Worm (Caenorhabditis elegans) whole organism, young adult: ENCODE results near the gene kin-15.

Source experiments
- C06A6.2 ChIP-seq: fragments of 200-800 bp; sonication (Bioruptor generic); conservative IDR thresholded peaks from 2 replicates; pipeline ENCODE4 v1.3.6; 2022; ENCODE audit warnings: missing genetic modification characterization, missing compliant biosample characterization
- C17E4.6 ChIP-seq: fragments of 200-800 bp; sonication (Bioruptor generic); IDR thresholded peaks from 2 replicates; pipeline ENCODE4 v1.3.6; 2022; ENCODE audit warnings: missing genetic modification reagents, missing genetic modification characterization, missing compliant biosample characterization
- D2030.7 ChIP-seq: fragments of 200-800 bp; sonication (Bioruptor generic); IDR thresholded peaks from 2 replicates; pipeline ENCODE4 v1.3.6; 2022; ENCODE audit warnings: missing genetic modification reagents, missing genetic modification characterization, missing compliant biosample characterization
- F33H1.4 ChIP-seq: fragments of 200-800 bp; sonication (Bioruptor generic); IDR thresholded peaks from 2 replicates; pipeline ENCODE4 v1.3.6; 2022; ENCODE audit warnings: missing genetic modification reagents, missing genetic modification characterization, missing compliant biosample characterization
- F37B4.10 ChIP-seq: fragments of 200-800 bp; sonication (Bioruptor generic); IDR thresholded peaks from 2 replicates; pipeline ENCODE4 v1.3.6; 2022; ENCODE audit warnings: missing genetic modification characterization, missing compliant biosample characterization
- F57A8.1 ChIP-seq: fragments of 200-800 bp; sonication (Bioruptor generic); optimal IDR thresholded peaks from 2 replicates; lab custom pipeline; 2018; ENCODE audit warnings: mild to moderate bottlenecking, missing genetic modification characterization, moderate library complexity, missing compliant biosample characterization
- F57C9.4 ChIP-seq: sonication (generic microtip); optimal IDR thresholded peaks from 2 replicates; lab custom pipeline; 2017; ENCODE audit warnings: mild to moderate bottlenecking, missing genetic modification characterization, missing compliant biosample characterization
- Y95B8A.8 ChIP-seq: fragments of 200-800 bp; sonication (Bioruptor generic); IDR thresholded peaks from 2 replicates; pipeline ENCODE4 v1.3.6; 2022; ENCODE audit warnings: missing genetic modification reagents, missing genetic modification characterization, missing compliant biosample characterization
- akir-1 ChIP-seq: fragments of 200-800 bp; sonication (Bioruptor generic); optimal IDR thresholded peaks from 2 replicates; lab custom pipeline; 2018; ENCODE audit warnings: mild to moderate bottlenecking, missing genetic modification characterization, moderate library complexity, missing compliant biosample characterization
- aptf-3 ChIP-seq: fragments of 200-800 bp; sonication (Bioruptor generic); IDR thresholded peaks from 2 replicates; pipeline ENCODE4 v1.3.6; 2022; ENCODE audit warnings: missing genetic modification characterization, missing compliant biosample characterization
- bed-1 ChIP-seq: fragments of 200-800 bp; sonication (Bioruptor generic); IDR thresholded peaks from 2 replicates; pipeline ENCODE4 v1.3.6; 2022; ENCODE audit warnings: missing genetic modification reagents, missing genetic modification characterization, missing compliant biosample characterization
- ceh-79 ChIP-seq: sonication (generic microtip); optimal IDR thresholded peaks from 2 replicates; lab custom pipeline; 2017; ENCODE audit warnings: mild to moderate bottlenecking, missing genetic modification characterization, missing compliant biosample characterization
- chd-7 ChIP-seq: sonication (generic microtip); optimal IDR thresholded peaks from 2 replicates; lab custom pipeline; 2016; ENCODE audit warnings: mild to moderate bottlenecking, missing genetic modification characterization, moderate library complexity, missing compliant biosample characterization
- egl-18 ChIP-seq: fragments of 200-800 bp; sonication (Bioruptor generic); IDR thresholded peaks from 2 replicates; pipeline ENCODE4 v1.3.6; 2022; ENCODE audit warnings: missing genetic modification reagents, missing genetic modification characterization, missing compliant biosample characterization
- ets-4 ChIP-seq: fragments of 200-800 bp; sonication (Bioruptor generic); optimal IDR thresholded peaks from 2 replicates; lab custom pipeline; 2018; ENCODE audit warnings: mild to moderate bottlenecking, missing genetic modification characterization, missing compliant biosample characterization
- gei-17 ChIP-seq: fragments of 200-800 bp; sonication (Bioruptor generic); optimal IDR thresholded peaks from 2 replicates; lab custom pipeline; 2018; ENCODE audit warnings: mild to moderate bottlenecking, missing genetic modification characterization, missing compliant biosample characterization
- hlh-26 ChIP-seq: fragments of 200-800 bp; sonication (Bioruptor generic); conservative IDR thresholded peaks from 2 replicates; pipeline ENCODE4 v1.3.6; 2022; ENCODE audit warnings: missing genetic modification reagents, missing genetic modification characterization, missing compliant biosample characterization
- let-526 ChIP-seq: fragments of 200-800 bp; sonication (Bioruptor generic); IDR thresholded peaks from 2 replicates; pipeline ENCODE4 v1.3.6; 2022; ENCODE audit warnings: missing genetic modification reagents, missing genetic modification characterization, missing compliant biosample characterization
- madf-3 ChIP-seq: fragments of 200-800 bp; sonication (Bioruptor generic); IDR thresholded peaks from 2 replicates; pipeline ENCODE4 v1.3.6; 2022; ENCODE audit warnings: missing genetic modification reagents, missing genetic modification characterization, missing compliant biosample characterization
- madf-6 ChIP-seq: fragments of 200-800 bp; sonication (Bioruptor generic); IDR thresholded peaks from 2 replicates; pipeline ENCODE4 v1.3.6; 2022; ENCODE audit warnings: missing genetic modification reagents, missing genetic modification characterization, missing compliant biosample characterization
- mcd-1 ChIP-seq: fragments of 200-800 bp; sonication (Bioruptor generic); IDR thresholded peaks from 2 replicates; pipeline ENCODE4 v1.3.6; 2022; ENCODE audit warnings: missing genetic modification reagents, missing genetic modification characterization, missing compliant biosample characterization
- mes-4 ChIP-seq: sonication (generic microtip); optimal IDR thresholded peaks from 2 replicates; lab custom pipeline; 2016; ENCODE audit warnings: missing genotype, missing genetic modification characterization, missing compliant biosample characterization
- nfya-1 ChIP-seq: sonication (generic microtip); optimal IDR thresholded peaks from 2 replicates; lab custom pipeline; 2017; ENCODE audit warnings: antibody characterized with exemption, missing compliant biosample characterization, missing genetic modification characterization, borderline replicate concordance; ENCODE audit not compliant: insufficient read depth
- nhr-27 ChIP-seq: fragments of 200-800 bp; sonication (Bioruptor generic); optimal IDR thresholded peaks from 2 replicates; lab custom pipeline; 2018; ENCODE audit warnings: mild to moderate bottlenecking, missing genetic modification characterization, moderate library complexity, missing compliant biosample characterization
- nhr-80 ChIP-seq: sonication (generic microtip); optimal IDR thresholded peaks from 2 replicates; lab custom pipeline; 2016; ENCODE audit warnings: missing genetic modification characterization, missing compliant biosample characterization
- pbrm-1 ChIP-seq: fragments of 200-800 bp; sonication (Bioruptor generic); IDR thresholded peaks from 2 replicates; pipeline ENCODE4 v1.3.6; 2022; ENCODE audit warnings: missing genetic modification reagents, missing genetic modification characterization, missing compliant biosample characterization
- rec-8 ChIP-seq, 2 experiments: sonication (generic microtip); optimal IDR thresholded peaks; 2 replicates each; lab custom pipeline; 2016; ENCODE audit warnings: mild to moderate bottlenecking in 2 of 2, missing genetic modification characterization in 2 of 2, missing genetic modification reagents in 2 of 2, missing genotype in 2 of 2, missing biosample characterization in 1 of 2, missing compliant biosample characterization in 1 of 2, moderate library complexity in 1 of 2
- rpc-1 ChIP-seq, 2 experiments: fragments of 150-350 bp in 1 of 2; sonication (generic microtip) in 1 of 2; optimal IDR thresholded peaks; 2 replicates each; lab custom pipeline; 2014 to 2018; ENCODE audit warnings: missing biosample characterization in 1 of 2, missing genetic modification characterization in 1 of 2, missing genetic modification reagents in 1 of 2, missing genotype in 1 of 2
- snpc-3.4 ChIP-seq: sonication (generic microtip); optimal IDR thresholded peaks from 2 replicates; lab custom pipeline; 2017; ENCODE audit warnings: missing genetic modification characterization, mild to moderate bottlenecking, missing compliant biosample characterization, antibody characterized with exemption, moderate library complexity, missing genotype, missing genetic modification reagents
- somi-1 ChIP-seq: fragments of 200-800 bp; sonication (Bioruptor generic); optimal IDR thresholded peaks from 2 replicates; lab custom pipeline; 2018; ENCODE audit warnings: mild to moderate bottlenecking, missing genetic modification characterization, missing compliant biosample characterization
- tbx-9 ChIP-seq: sonication (generic microtip); optimal IDR thresholded peaks from 2 replicates; lab custom pipeline; 2016; ENCODE audit warnings: borderline replicate concordance, missing genetic modification characterization, inconsistent platforms, missing compliant biosample characterization
- zim-3 ChIP-seq: sonication (generic microtip); optimal IDR thresholded peaks from 2 replicates; lab custom pipeline; 2017; ENCODE audit warnings: mild to moderate bottlenecking, missing genetic modification characterization, moderate library complexity, missing compliant biosample characterization
- ztf-25 ChIP-seq: fragments of 200-800 bp; sonication (Bioruptor generic); IDR thresholded peaks from 2 replicates; pipeline ENCODE4 v1.3.6; 2022; ENCODE audit warnings: missing genetic modification reagents, missing genetic modification characterization, missing compliant biosample characterization

The kin-15 gene

DNA sequence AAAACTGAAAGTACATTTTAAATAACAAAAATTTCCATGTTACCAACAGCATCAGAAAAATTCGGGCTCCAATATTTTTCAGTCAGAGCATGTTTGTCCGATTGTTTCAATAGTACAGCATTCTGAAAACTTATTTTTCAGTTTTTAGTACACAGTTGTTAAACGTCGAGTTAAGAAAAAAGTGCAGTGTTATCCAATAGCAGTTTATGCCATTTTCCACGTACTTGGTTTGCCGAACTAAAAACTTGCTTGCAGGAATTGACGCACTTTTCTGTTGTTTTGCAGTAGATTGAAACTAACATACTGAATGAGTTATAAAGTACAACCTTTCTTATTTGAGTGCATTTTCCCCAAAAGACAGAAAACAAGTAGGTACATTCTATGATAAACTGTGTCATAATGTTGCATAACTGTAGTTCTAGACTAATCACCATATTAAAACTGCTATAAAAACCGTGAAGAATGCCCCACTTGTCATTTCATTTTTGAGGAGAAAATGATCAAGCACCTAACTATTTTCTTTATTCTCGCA lies 35.1 kb downstream of the kin-15 start, which contains the start of the genes Y51B9A.14 and Y51B9A.8:
Y51B9A.14 (minus strand) TSS at position 101 of the 532 bp plus-strand sequence.
Y51B9A.8 (plus strand) TSS at position 482 of the 532 bp plus-strand sequence.
- TF ChIP-seq aptf-3 (GFP tag; lab: Robert Waterston, UW) (no peak), mcd-1 (GFP tag; lab: Robert Waterston, UW) (no peak), ceh-79 (no peak), ets-4 (GFP tag; lab: Kevin White, UChicago) (no peak), D2030.7 (GFP tag; lab: Robert Waterston, UW) (no peak), nhr-80 (tag; lab: Kevin White, UChicago) (no peak), F57A8.1 (GFP tag; lab: Kevin White, UChicago) (no peak), ztf-25 (GFP tag; lab: Robert Waterston, UW) (no peak), bed-1 (GFP tag; lab: Robert Waterston, UW) (no peak), chd-7 (tag; lab: Kevin White, UChicago) (no peak), F37B4.10 (GFP tag; lab: Robert Waterston, UW) (no peak), tbx-9 (tag; lab: Kevin White, UChicago) (no peak), pbrm-1 (GFP tag; lab: Robert Waterston, UW) (no peak), Y95B8A.8 (GFP tag; lab: Robert Waterston, UW) (no peak), egl-18 (GFP tag; lab: Robert Waterston, UW) (no peak)

DNA sequence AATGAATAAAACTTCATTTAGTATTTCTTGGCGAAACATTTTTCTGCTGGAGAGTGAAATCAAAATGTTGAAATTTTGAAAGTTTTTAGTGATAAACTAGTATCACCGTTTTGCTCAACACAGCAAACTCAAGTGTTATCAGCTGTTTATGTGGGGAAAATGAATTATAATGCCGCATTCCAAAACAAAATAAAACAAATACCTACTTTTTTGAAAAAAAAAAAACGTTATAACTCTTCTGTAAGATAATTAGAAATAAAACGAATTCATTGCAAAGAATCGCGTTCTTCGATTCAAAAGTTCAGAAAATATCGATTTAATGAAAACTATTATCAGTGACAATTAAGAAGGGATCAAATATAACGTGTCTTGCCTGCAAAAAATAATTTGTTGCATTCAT lies 36.0 kb downstream of the kin-15 start, which contains the start of gene Y51B9A.9:
Y51B9A.9 (minus strand) TSS at position 101 of the 400 bp plus-strand sequence.
- no peak for TF ChIP-seq rec-8 (tag; optimal IDR thresholded peaks at IDR 0.05; lab: Kevin White, UChicago)
- no peak for TF ChIP-seq hlh-26 (GFP tag; lab: Robert Waterston, UW)
- TF ChIP-seq madf-3 (GFP tag; lab: Robert Waterston, UW), result no peak
- no peak for TF ChIP-seq akir-1 (GFP tag; lab: Kevin White, UChicago)
- TF ChIP-seq gei-17 (GFP tag; lab: Kevin White, UChicago), result no peak
- no peak for TF ChIP-seq madf-6
- TF ChIP-seq F33H1.4 (GFP tag; lab: Robert Waterston, UW), result no peak
- no peak for TF ChIP-seq let-526
- no peak for TF ChIP-seq mcd-1 (GFP tag; lab: Robert Waterston, UW)

DNA sequence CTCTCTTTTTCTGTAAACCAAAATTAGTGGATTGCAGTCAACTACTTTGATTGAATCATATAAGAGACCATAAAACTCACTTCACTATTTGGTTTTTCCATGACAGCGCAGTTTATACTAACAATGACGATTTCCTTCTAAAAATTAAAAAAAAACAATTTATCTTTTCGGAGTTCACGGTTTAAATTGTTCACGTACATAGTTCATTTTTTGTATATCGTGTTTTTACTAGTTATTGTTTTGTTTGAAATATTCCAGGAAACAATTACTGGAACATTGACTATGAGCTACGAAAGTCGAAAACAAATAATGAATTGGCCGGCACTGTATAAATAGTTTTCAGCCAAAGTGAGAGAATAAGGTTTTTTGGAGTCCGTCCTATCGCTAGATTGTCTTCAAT lies 40.8 kb downstream of the kin-15 start, which contains the start of gene lido-17:
lido-17 (minus strand) TSS at position 101 of the 400 bp plus-strand sequence.
- TF ChIP-seq zim-3, result no peak
- no peak for TF ChIP-seq pbrm-1 (GFP tag; lab: Robert Waterston, UW)
- TF ChIP-seq rpc-1 (optimal IDR thresholded peaks at IDR 0.05; lab: Kevin White, UChicago), result no peak
- no peak for TF ChIP-seq rpc-1 (tag; optimal IDR thresholded peaks at IDR 0.05; lab: Kevin White, UChicago)
- TF ChIP-seq C17E4.6 (GFP tag; lab: Robert Waterston, UW), result no peak
- no peak for TF ChIP-seq snpc-3.4
- TF ChIP-seq egl-18 (GFP tag; lab: Robert Waterston, UW), result no peak
- TF ChIP-seq C06A6.2 (GFP tag; lab: Robert Waterston, UW), result no peak
- no peak for TF ChIP-seq F57C9.4 (tag; lab: Kevin White, UChicago)
- no peak for TF ChIP-seq nhr-27 (tag; lab: Kevin White, UChicago)
- TF ChIP-seq mcd-1 (GFP tag; lab: Robert Waterston, UW), result no peak
- no peak for TF ChIP-seq nfya-1
- no peak for TF ChIP-seq somi-1 (GFP tag; lab: Kevin White, UChicago)

DNA sequence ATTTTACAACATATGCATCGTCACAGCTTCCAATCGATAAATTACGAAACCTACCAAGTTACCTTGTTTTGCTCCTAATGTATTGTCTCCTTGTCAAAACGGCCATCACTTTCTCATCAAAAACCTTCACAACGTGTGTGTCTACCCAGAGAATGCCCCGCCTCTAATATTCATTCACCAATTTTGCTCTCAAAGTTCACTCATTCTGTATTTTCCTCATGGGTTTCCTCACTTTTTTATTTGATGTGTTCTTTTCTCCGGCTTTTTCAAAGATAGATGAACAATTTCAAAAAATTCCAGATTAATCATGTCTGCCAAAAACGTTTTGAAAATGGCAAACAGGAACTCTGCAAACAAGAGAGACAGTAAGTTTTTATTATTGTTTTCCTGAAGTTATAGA lies 48.3 kb downstream of the kin-15 start, which contains the start of gene C06C3.7:
C06C3.7 (plus strand) TSS at position 301 of the 400 bp plus-strand sequence.
- TF ChIP-seq ceh-79, result no peak
- TF ChIP-seq mes-4, result no peak
